Worm (Caenorhabditis elegans) whole organism, midembryonic: ENCODE results near the gene dkf-2.

Source experiments
- med-1 ChIP-seq: sonication (generic microtip); optimal IDR thresholded peaks from 2 replicates; lab custom pipeline; 2017; ENCODE audit warnings: missing genetic modification characterization, mild to moderate bottlenecking, missing compliant biosample characterization, antibody characterized with exemption, missing genetic modification reagents; ENCODE audit not compliant: insufficient read depth
- ztf-23 ChIP-seq: fragments of 200-800 bp; sonication (Bioruptor generic); IDR thresholded peaks from 2 replicates; pipeline ENCODE4 v1.3.6; 2022; ENCODE audit warnings: missing genetic modification reagents, missing genetic modification characterization, missing compliant biosample characterization
- ztf-29 ChIP-seq: fragments of 200-800 bp; sonication (Bioruptor generic); IDR thresholded peaks from 2 replicates; pipeline ENCODE4 v1.3.6; 2022; ENCODE audit warnings: missing genetic modification reagents, missing genetic modification characterization, missing compliant biosample characterization

DNA sequence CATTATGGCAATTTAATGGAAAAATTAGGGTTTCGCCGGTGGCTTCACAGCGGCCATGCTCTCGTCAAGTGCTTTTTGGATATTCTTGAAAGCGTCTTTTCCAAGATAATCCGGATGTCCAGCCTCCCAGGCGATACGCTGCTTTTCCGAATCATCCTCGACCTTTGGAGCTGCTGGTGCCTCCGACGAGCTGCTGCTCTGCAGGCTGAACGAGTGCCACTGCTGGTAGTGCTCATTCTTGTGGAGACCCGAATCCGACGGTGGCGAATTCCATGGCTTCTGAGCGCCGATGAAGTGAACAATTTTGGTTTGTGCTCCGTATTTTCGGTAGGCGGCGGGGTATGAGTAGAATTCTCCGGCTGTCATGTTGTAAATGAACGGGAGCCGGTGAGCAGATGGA lies 2.2 kb upstream of the dkf-2 start:
- TF ChIP-seq ztf-29 (GFP tag; lab: Robert Waterston, UW) (no peak), ztf-23 (GFP tag; lab: Robert Waterston, UW) (no peak), med-1 (GFP tag; lab: Kevin White, UChicago) (no peak)
